Fruit fly (Drosophila melanogaster) whole organism, prepupa: Measurements from ENCODE around the gene CG4793.

Experiments
- CG10669 ChIP-seq: fragments of 200-800 bp; sonication (Bioruptor generic); optimal IDR thresholded peaks from 3 replicates; lab custom pipeline; 2018; ENCODE audit warnings: missing biosample characterization, mild to moderate bottlenecking, missing genetic modification characterization, moderate library complexity
- CG11762 ChIP-seq: fragments of 200-800 bp; sonication (Bioruptor generic); optimal IDR thresholded peaks from 3 replicates; lab custom pipeline; 2016; ENCODE audit warnings: missing biosample characterization, missing genetic modification characterization; ENCODE audit not compliant: insufficient read depth
- CG11902 ChIP-seq: fragments of 200-800 bp; sonication (Bioruptor generic); optimal IDR thresholded peaks from 3 replicates; lab custom pipeline; 2016; ENCODE audit warnings: missing biosample characterization, missing genetic modification characterization
- CG1621 ChIP-seq: fragments of 200-800 bp; sonication (Bioruptor generic); optimal IDR thresholded peaks from 3 replicates; lab custom pipeline; 2018; ENCODE audit warnings: missing biosample characterization, mild to moderate bottlenecking, missing genetic modification characterization
- CG3032 ChIP-seq: fragments of 200-800 bp; optimal IDR thresholded peaks from 2 replicates; lab custom pipeline; 2019; ENCODE audit warnings: missing biosample characterization, mild to moderate bottlenecking, missing genetic modification characterization, moderate library complexity
- CG31627 ChIP-seq: fragments of 200-800 bp; sonication (Bioruptor generic); optimal IDR thresholded peaks from 3 replicates; lab custom pipeline; 2016; ENCODE audit warnings: missing biosample characterization, missing genetic modification characterization
- CG6163 ChIP-seq: fragments of 200-800 bp; sonication (Bioruptor generic); IDR thresholded peaks from 3 replicates; pipeline ENCODE4 v1.3.6; 2022; ENCODE audit warnings: missing biosample characterization, missing genetic modification characterization
- CG6276 ChIP-seq: fragments of 200-800 bp; sonication (Bioruptor generic); optimal IDR thresholded peaks from 2 replicates; lab custom pipeline; 2017; ENCODE audit warnings: missing biosample characterization, mild to moderate bottlenecking, missing genetic modification characterization
- CG6792 ChIP-seq: fragments of 200-800 bp; sonication (Bioruptor generic); optimal IDR thresholded peaks from 3 replicates; lab custom pipeline; 2016; ENCODE audit warnings: missing biosample characterization, missing genetic modification characterization
- CG8119 ChIP-seq: fragments of 200-800 bp; sonication (Bioruptor generic); IDR thresholded peaks from 3 replicates; pipeline ENCODE4 v1.3.6; 2022; ENCODE audit warnings: missing biosample characterization, missing genetic modification characterization
- CG8319 ChIP-seq: fragments of 200-800 bp; sonication (Bioruptor generic); optimal IDR thresholded peaks from 3 replicates; lab custom pipeline; 2016; ENCODE audit warnings: missing biosample characterization, missing genetic modification characterization
- CG8632 ChIP-seq: fragments of 200-800 bp; sonication (Bioruptor generic); optimal IDR thresholded peaks from 3 replicates; lab custom pipeline; 2016; ENCODE audit warnings: missing biosample characterization, missing genetic modification characterization
- Eip75B ChIP-seq: fragments of 200-800 bp; sonication (Bioruptor generic); optimal IDR thresholded peaks from 3 replicates; lab custom pipeline; 2016; ENCODE audit warnings: missing biosample characterization, missing genetic modification characterization
- Ets21C ChIP-seq: fragments of 200-800 bp; sonication (Bioruptor generic); optimal IDR thresholded peaks from 3 replicates; lab custom pipeline; 2016; ENCODE audit warnings: missing biosample characterization, missing genetic modification characterization
- Ets96B ChIP-seq: fragments of 200-800 bp; optimal IDR thresholded peaks from 2 replicates; lab custom pipeline; 2019; ENCODE audit warnings: missing biosample characterization, mild to moderate bottlenecking, missing genetic modification characterization, moderate library complexity
- Gug ChIP-seq: fragments of 200-800 bp; sonication (Bioruptor generic); IDR thresholded peaks from 2 replicates; pipeline ENCODE4 v1.3.6; 2022; ENCODE audit warnings: missing biosample characterization, missing genetic modification characterization
- Hr4 ChIP-seq: fragments of 200-800 bp; sonication (Bioruptor generic); optimal IDR thresholded peaks from 3 replicates; lab custom pipeline; 2016; ENCODE audit warnings: missing biosample characterization, missing genetic modification characterization
- OdsH ChIP-seq: fragments of 200-800 bp; sonication (Bioruptor generic); optimal IDR thresholded peaks from 3 replicates; lab custom pipeline; 2016; ENCODE audit warnings: missing biosample characterization, missing genetic modification characterization
- Smox ChIP-seq: fragments of 200-800 bp; sonication (Bioruptor generic); optimal IDR thresholded peaks from 3 replicates; lab custom pipeline; 2016; ENCODE audit warnings: missing biosample characterization, missing genetic modification characterization
- Sox102F ChIP-seq: fragments of 200-800 bp; sonication (Bioruptor generic); optimal IDR thresholded peaks from 2 replicates; lab custom pipeline; 2016; ENCODE audit warnings: missing biosample characterization, mild to moderate bottlenecking, missing genetic modification characterization
- Sox14 ChIP-seq: fragments of 200-800 bp; sonication (Bioruptor generic); optimal IDR thresholded peaks from 3 replicates; lab custom pipeline; 2016; ENCODE audit warnings: missing biosample characterization, missing genetic modification characterization
- Sox15 ChIP-seq: fragments of 200-800 bp; sonication (Bioruptor generic); optimal IDR thresholded peaks from 3 replicates; lab custom pipeline; 2016; ENCODE audit warnings: missing biosample characterization, missing genetic modification characterization
- achi ChIP-seq: fragments of 200-800 bp; sonication (Bioruptor generic); optimal IDR thresholded peaks from 3 replicates; lab custom pipeline; 2016; ENCODE audit warnings: missing biosample characterization, missing genetic modification characterization
- acj6 ChIP-seq: fragments of 200-800 bp; sonication (Bioruptor generic); optimal IDR thresholded peaks from 3 replicates; lab custom pipeline; 2016; ENCODE audit warnings: missing biosample characterization, missing genetic modification characterization
- cyc ChIP-seq: fragments of 200-800 bp; sonication (Bioruptor generic); optimal IDR thresholded peaks from 3 replicates; lab custom pipeline; 2016; ENCODE audit warnings: missing biosample characterization, missing genetic modification characterization
- dac ChIP-seq: fragments of 200-800 bp; sonication (Bioruptor generic); optimal IDR thresholded peaks from 2 replicates; lab custom pipeline; 2017; ENCODE audit warnings: missing biosample characterization, mild to moderate bottlenecking, missing genetic modification characterization
- dsx ChIP-seq: fragments of 200-800 bp; optimal IDR thresholded peaks from 3 replicates; lab custom pipeline; 2019; ENCODE audit warnings: missing biosample characterization, mild to moderate bottlenecking, missing genetic modification characterization, moderate library complexity; ENCODE audit not compliant: poor library complexity, severe bottlenecking
- eg ChIP-seq: fragments of 200-800 bp; sonication (Bioruptor generic); IDR thresholded peaks from 3 replicates; pipeline ENCODE4 v1.3.6; 2022; ENCODE audit warnings: missing biosample characterization, missing genetic modification characterization
- fd59A ChIP-seq: fragments of 200-800 bp; sonication (Bioruptor generic); optimal IDR thresholded peaks from 2 replicates; lab custom pipeline; 2017; ENCODE audit warnings: missing biosample characterization, mild to moderate bottlenecking, missing genetic modification characterization, missing genetic modification reagents
- fd85E ChIP-seq: fragments of 200-800 bp; sonication (Bioruptor generic); optimal IDR thresholded peaks from 3 replicates; lab custom pipeline; 2016; ENCODE audit warnings: missing biosample characterization, missing genetic modification characterization
- fkh ChIP-seq: fragments of 200-800 bp; sonication (Bioruptor generic); optimal IDR thresholded peaks from 3 replicates; lab custom pipeline; 2017; ENCODE audit warnings: missing biosample characterization, mild to moderate bottlenecking, missing genetic modification characterization, moderate library complexity
- lz ChIP-seq: fragments of 200-800 bp; sonication (Bioruptor generic); optimal IDR thresholded peaks from 3 replicates; lab custom pipeline; 2016; ENCODE audit warnings: missing biosample characterization, missing genetic modification characterization
- net ChIP-seq: fragments of 200-800 bp; sonication (Bioruptor generic); optimal IDR thresholded peaks from 3 replicates; lab custom pipeline; 2016; ENCODE audit warnings: missing biosample characterization, missing genetic modification characterization
- pdm3 ChIP-seq: fragments of 200-800 bp; sonication (Bioruptor generic); optimal IDR thresholded peaks from 3 replicates; lab custom pipeline; 2016; ENCODE audit warnings: missing biosample characterization, missing genetic modification characterization
- spab ChIP-seq: fragments of 200-800 bp; sonication (Bioruptor generic); optimal IDR thresholded peaks from 2 replicates; lab custom pipeline; 2017; ENCODE audit warnings: missing biosample characterization, mild to moderate bottlenecking, missing genetic modification characterization, missing genetic modification reagents
- ss ChIP-seq, 2 experiments: fragments of 200-800 bp; sonication (Bioruptor generic); optimal IDR thresholded peaks; 2 replicates in 1 of 2; 3 replicates in 1 of 2; lab custom pipeline; 2017 to 2018; ENCODE audit warnings: mild to moderate bottlenecking in 2 of 2, missing biosample characterization in 2 of 2, missing genetic modification characterization in 2 of 2, moderate library complexity in 1 of 2
- topi ChIP-seq: fragments of 200-800 bp; sonication (Bioruptor generic); optimal IDR thresholded peaks from 3 replicates; lab custom pipeline; 2016; ENCODE audit warnings: missing biosample characterization, missing genetic modification characterization
- vri ChIP-seq: fragments of 200-800 bp; sonication (Bioruptor generic); optimal IDR thresholded peaks from 3 replicates; lab custom pipeline; 2016; ENCODE audit warnings: missing biosample characterization, mild to moderate bottlenecking, missing genetic modification characterization

CG4793 gene

DNA sequence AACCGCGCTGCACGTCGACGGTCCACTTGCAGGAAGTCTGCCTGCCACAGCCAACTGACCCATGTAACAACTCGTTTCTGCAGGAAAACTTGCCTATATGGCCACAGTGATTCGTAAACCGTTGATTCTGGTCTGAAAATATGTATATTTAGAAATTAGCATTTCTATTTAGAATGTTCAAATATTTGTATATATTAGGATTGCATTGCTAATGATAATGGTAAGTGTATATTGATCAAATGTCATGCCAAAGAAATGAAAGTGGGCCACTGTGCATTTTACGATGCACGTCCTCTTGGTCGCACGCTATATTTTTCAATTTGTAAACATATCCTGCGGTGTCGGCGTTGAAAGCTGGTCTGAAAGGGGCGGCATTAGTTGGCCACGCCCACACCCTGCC lies 37.0 kb upstream of the CG4793 start (continued):
- TF ChIP-seq fd59A (GFP tag; lab: Kevin White, UChicago) (no peak), Eip75B (GFP tag; lab: Kevin White, UChicago) (peak; percentile 24), Sox102F (GFP tag; lab: Kevin White, UChicago) (peak; percentile 42), CG10669 (GFP tag; lab: Kevin White, UChicago) (no peak), Gug (GFP tag; lab: Robert Waterston, UW) (0 out of 2 replicates have a peak, but pooled peaks have one; percentile 18), CG31627 (GFP tag; lab: Kevin White, UChicago) (peak; percentile 30), OdsH (GFP tag; lab: Kevin White, UChicago) (peak; percentile 29), cyc (peak; percentile 27), Sox15 (GFP tag; lab: Kevin White, UChicago) (peak; percentile 14), CG8119 (GFP tag; lab: Robert Waterston, UW) (no peak), fd85E (GFP tag; lab: Kevin White, UChicago) (no peak), Hr4 (GFP tag; lab: Kevin White, UChicago) (peak; percentile 39), achi (peak; percentile 41), CG11762 (GFP tag; lab: Kevin White, UChicago) (no peak), Ets96B (tag; lab: Kevin White, UChicago) (no peak), pdm3 (peak; percentile 57), dac (GFP tag; lab: Kevin White, UChicago) (no peak), CG1621 (peak; percentile 29), CG6276 (GFP tag; lab: Kevin White, UChicago) (no peak), acj6 (peak; percentile 34), Ets21C (GFP tag; lab: Kevin White, UChicago) (peak; percentile 16), topi (peak; percentile 38), dsx (GFP tag; lab: Kevin White, UChicago) (no peak), CG8632 (peak; percentile 9), ss (GFP tag; optimal IDR thresholded peaks at IDR 0.05; lab: Kevin White, UChicago) (no peak)
- TF ChIP-seq, all 60 proteins: peak for 29

DNA sequence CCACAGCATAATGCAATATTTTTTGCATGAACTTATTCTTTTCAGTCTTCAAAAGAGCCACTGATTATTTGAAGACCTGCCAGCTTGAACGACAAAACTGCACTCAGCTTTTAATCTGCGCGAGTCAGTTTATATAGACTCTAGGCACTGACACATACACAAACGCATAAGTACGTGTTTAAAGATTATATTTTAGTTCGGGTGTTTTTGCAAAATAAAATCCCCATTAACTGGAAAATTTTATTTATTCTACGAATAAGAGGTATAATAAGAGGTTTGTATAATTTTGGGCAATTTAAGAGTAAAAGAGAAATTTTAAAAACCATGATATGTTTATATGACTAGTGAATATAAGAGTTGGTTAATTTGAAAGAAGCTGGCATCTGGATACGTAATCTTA lies 29.5 kb upstream of the CG4793 start, which contains the start of gene Tep1:
TSS of gene Tep1 (minus strand) at position 101 of the 400 bp plus-strand sequence.
- TF ChIP-seq CG6163 (GFP tag; lab: Robert Waterston, UW): no peak
- no peak for TF ChIP-seq CG8319 (GFP tag; lab: Kevin White, UChicago)
- no peak for TF ChIP-seq Ets96B (tag; lab: Kevin White, UChicago)
- TF ChIP-seq lz (GFP tag; lab: Kevin White, UChicago): no peak
- TF ChIP-seq eg: no peak
- TF ChIP-seq CG1621: no peak
- no peak for TF ChIP-seq CG6792 (GFP tag; lab: Kevin White, UChicago)
- no peak for TF ChIP-seq CG10669 (GFP tag; lab: Kevin White, UChicago)
- TF ChIP-seq net (GFP tag; lab: Kevin White, UChicago): no peak
- no peak for TF ChIP-seq Eip75B (GFP tag; lab: Kevin White, UChicago)
- TF ChIP-seq achi: no peak
- no peak for TF ChIP-seq cyc

DNA sequence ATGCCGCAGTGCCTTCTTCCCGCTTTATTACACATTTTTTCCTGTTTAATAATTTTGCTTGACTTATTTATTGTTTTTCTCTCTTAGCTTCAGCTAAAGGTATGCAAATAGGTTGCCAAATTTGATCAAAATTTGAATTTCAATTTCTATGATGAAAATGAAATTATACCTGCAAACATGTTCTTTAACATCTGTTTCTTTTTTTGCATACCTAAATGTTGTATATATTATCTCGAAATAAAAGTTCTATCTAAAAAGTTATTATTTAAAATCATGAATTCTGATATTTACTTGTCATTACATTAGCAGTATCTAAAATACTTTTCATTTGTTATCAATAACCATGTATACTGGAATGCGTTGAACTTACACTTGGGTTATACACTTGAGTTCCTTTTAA lies 28.0 kb upstream of the CG4793 start, which contains the start of gene CG31735:
TSS of gene CG31735 (plus strand) at position 301 of the 400 bp plus-strand sequence.
- TF ChIP-seq CG8119 (GFP tag; lab: Robert Waterston, UW): no peak

DNA sequence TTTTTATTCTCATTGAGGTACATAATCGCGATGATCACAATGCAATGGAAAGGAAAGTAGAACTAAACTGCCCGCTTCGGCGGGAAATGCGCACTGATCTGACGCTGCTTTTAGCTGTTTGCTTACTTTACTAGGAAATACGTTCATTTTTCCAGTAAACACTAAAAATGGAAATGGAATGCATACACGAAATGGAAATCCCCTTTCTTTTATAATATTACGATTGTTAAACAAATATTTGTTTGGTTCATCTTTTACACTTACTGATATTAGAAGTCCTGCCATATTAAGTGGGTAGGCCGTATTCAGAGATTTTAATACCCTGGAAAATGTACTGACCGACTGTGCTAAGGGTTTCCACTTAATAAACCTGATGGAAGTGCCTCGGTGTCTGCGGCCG lies 22.8 kb upstream of the CG4793 start, which contains the start of gene CG31823:
TSS of gene CG31823 (minus strand) at position 101 of the 400 bp plus-strand sequence.
- TF ChIP-seq acj6: no peak
- TF ChIP-seq CG11762 (GFP tag; lab: Kevin White, UChicago): no peak
- TF ChIP-seq Smox (GFP tag; lab: Kevin White, UChicago): no peak
- TF ChIP-seq CG10669 (GFP tag; lab: Kevin White, UChicago): no peak

DNA sequence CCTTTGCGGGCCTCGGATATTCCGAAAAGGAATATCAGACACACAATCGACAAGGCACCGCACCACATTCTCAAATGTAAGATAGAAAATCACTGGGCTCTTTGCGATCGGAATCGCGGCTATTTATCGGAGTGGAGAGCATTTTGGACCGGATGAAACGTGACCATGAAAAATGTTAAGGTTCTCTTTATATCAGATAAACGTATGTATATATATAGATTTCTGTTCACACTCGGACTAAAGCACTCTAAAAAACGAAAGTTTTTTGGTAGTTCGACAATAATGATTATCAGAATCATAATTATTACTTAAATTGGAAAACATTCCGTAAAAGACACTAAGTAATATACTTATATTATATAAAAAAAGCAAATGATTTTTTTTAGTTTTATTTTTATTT lies 20.9 kb upstream of the CG4793 start, which contains the start of gene CG31821:
TSS of gene CG31821 (minus strand) at position 101 of the 400 bp plus-strand sequence.
- TF ChIP-seq Smox (GFP tag; lab: Kevin White, UChicago) (no peak), CG3032 (tag; lab: Kevin White, UChicago) (no peak), vri (GFP tag; lab: Kevin White, UChicago) (no peak), CG11902 (GFP tag; lab: Kevin White, UChicago) (no peak), Sox14 (GFP tag; lab: Kevin White, UChicago) (no peak), fkh (GFP tag; lab: Kevin White, UChicago) (no peak), spab (GFP tag; lab: Kevin White, UChicago) (no peak), achi (no peak)
